Worm (Caenorhabditis elegans) whole organism, young adult: ENCODE results near the gene F46B3.1.

ENCODE experiments used
- B0019.2 ChIP-seq: fragments of 200-800 bp; sonication (Bioruptor generic); conservative IDR thresholded peaks from 2 replicates; pipeline ENCODE4 v1.3.6; 2022; ENCODE audit warnings: missing genetic modification reagents, missing genetic modification characterization, missing compliant biosample characterization
- D2030.7 ChIP-seq: fragments of 200-800 bp; sonication (Bioruptor generic); IDR thresholded peaks from 2 replicates; pipeline ENCODE4 v1.3.6; 2022; ENCODE audit warnings: missing genetic modification reagents, missing genetic modification characterization, missing compliant biosample characterization
- F22D6.2 ChIP-seq: sonication (generic microtip); optimal IDR thresholded peaks from 2 replicates; lab custom pipeline; 2016; ENCODE audit warnings: mild to moderate bottlenecking, missing genetic modification characterization, missing compliant biosample characterization
- F55B11.4 ChIP-seq: sonication (generic microtip); optimal IDR thresholded peaks from 2 replicates; lab custom pipeline; 2016; ENCODE audit warnings: missing compliant biosample characterization, missing genetic modification characterization, borderline replicate concordance; ENCODE audit not compliant: insufficient read depth
- F57A8.1 ChIP-seq: fragments of 200-800 bp; sonication (Bioruptor generic); optimal IDR thresholded peaks from 2 replicates; lab custom pipeline; 2018; ENCODE audit warnings: mild to moderate bottlenecking, missing genetic modification characterization, moderate library complexity, missing compliant biosample characterization
- Y53G8AR.9 ChIP-seq: fragments of 200-800 bp; sonication (Bioruptor generic); conservative IDR thresholded peaks from 2 replicates; pipeline ENCODE4 v1.3.6; 2022; ENCODE audit warnings: missing genetic modification reagents, missing genetic modification characterization, missing compliant biosample characterization
- Y56A3A.18 ChIP-seq: fragments of 200-800 bp; sonication (Bioruptor generic); IDR thresholded peaks from 2 replicates; pipeline ENCODE4 v1.3.6; 2022; ENCODE audit warnings: missing genetic modification reagents, missing genetic modification characterization, missing compliant biosample characterization
- Y79H2A.3 ChIP-seq: fragments of 200-800 bp; sonication (Bioruptor generic); conservative IDR thresholded peaks from 2 replicates; pipeline ENCODE4 v1.3.6; 2022; ENCODE audit warnings: missing genetic modification reagents, missing genetic modification characterization, missing compliant biosample characterization
- akir-1 ChIP-seq: fragments of 200-800 bp; sonication (Bioruptor generic); optimal IDR thresholded peaks from 2 replicates; lab custom pipeline; 2018; ENCODE audit warnings: mild to moderate bottlenecking, missing genetic modification characterization, moderate library complexity, missing compliant biosample characterization
- athp-1 ChIP-seq: sonication (generic microtip); optimal IDR thresholded peaks from 2 replicates; lab custom pipeline; 2017; ENCODE audit warnings: mild to moderate bottlenecking, missing genetic modification characterization, missing compliant biosample characterization
- attf-3 ChIP-seq: fragments of 200-800 bp; sonication (Bioruptor generic); conservative IDR thresholded peaks from 2 replicates; pipeline ENCODE4 v1.3.6; 2022; ENCODE audit warnings: missing genetic modification reagents, missing genetic modification characterization, missing compliant biosample characterization
- attf-6 ChIP-seq: fragments of 200-800 bp; sonication (Bioruptor generic); IDR thresholded peaks from 2 replicates; pipeline ENCODE4 v1.3.6; 2022; ENCODE audit warnings: missing genetic modification reagents, missing genetic modification characterization, missing compliant biosample characterization
- ccch-3 ChIP-seq: fragments of 200-800 bp; sonication (Bioruptor generic); optimal IDR thresholded peaks from 2 replicates; lab custom pipeline; 2018; ENCODE audit warnings: mild to moderate bottlenecking, missing genetic modification characterization, missing compliant biosample characterization
- ceh-27 ChIP-seq: fragments of 200-800 bp; sonication (Bioruptor generic); optimal IDR thresholded peaks from 2 replicates; lab custom pipeline; 2018; ENCODE audit warnings: mild to moderate bottlenecking, missing genetic modification characterization, moderate library complexity, missing compliant biosample characterization
- ceh-40 ChIP-seq: fragments of 200-800 bp; sonication (Bioruptor generic); IDR thresholded peaks from 2 replicates; pipeline ENCODE4 v1.3.6; 2022; ENCODE audit warnings: missing genetic modification characterization, missing compliant biosample characterization
- chd-7 ChIP-seq: sonication (generic microtip); optimal IDR thresholded peaks from 2 replicates; lab custom pipeline; 2016; ENCODE audit warnings: mild to moderate bottlenecking, missing genetic modification characterization, moderate library complexity, missing compliant biosample characterization
- dpff-1 ChIP-seq: sonication (generic microtip); optimal IDR thresholded peaks from 2 replicates; lab custom pipeline; 2017; ENCODE audit warnings: mild to moderate bottlenecking, missing genetic modification characterization, missing compliant biosample characterization
- egl-18 ChIP-seq: fragments of 200-800 bp; sonication (Bioruptor generic); IDR thresholded peaks from 2 replicates; pipeline ENCODE4 v1.3.6; 2022; ENCODE audit warnings: missing genetic modification reagents, missing genetic modification characterization, missing compliant biosample characterization
- fkh-3 ChIP-seq: sonication (generic microtip); optimal IDR thresholded peaks from 2 replicates; lab custom pipeline; 2016; ENCODE audit warnings: mild to moderate bottlenecking, missing genetic modification characterization, missing compliant biosample characterization
- hlh-26 ChIP-seq: fragments of 200-800 bp; sonication (Bioruptor generic); conservative IDR thresholded peaks from 2 replicates; pipeline ENCODE4 v1.3.6; 2022; ENCODE audit warnings: missing genetic modification reagents, missing genetic modification characterization, missing compliant biosample characterization
- hmg-1.2 ChIP-seq: fragments of 200-800 bp; sonication (Bioruptor generic); IDR thresholded peaks from 2 replicates; pipeline ENCODE4 v1.3.6; 2022; ENCODE audit warnings: missing genetic modification reagents, missing genetic modification characterization, missing compliant biosample characterization
- lir-1 ChIP-seq: fragments of 200-800 bp; sonication (Bioruptor generic); conservative IDR thresholded peaks from 2 replicates; pipeline ENCODE4 v1.3.6; 2022; ENCODE audit warnings: missing genetic modification reagents, missing genetic modification characterization, missing compliant biosample characterization
- lsy-27 ChIP-seq: sonication (generic microtip); optimal IDR thresholded peaks from 2 replicates; lab custom pipeline; 2017; ENCODE audit warnings: missing genetic modification characterization, mild to moderate bottlenecking, missing compliant biosample characterization, antibody characterized with exemption, missing genotype, borderline replicate concordance; ENCODE audit not compliant: insufficient read depth
- madf-3 ChIP-seq: fragments of 200-800 bp; sonication (Bioruptor generic); IDR thresholded peaks from 2 replicates; pipeline ENCODE4 v1.3.6; 2022; ENCODE audit warnings: missing genetic modification reagents, missing genetic modification characterization, missing compliant biosample characterization
- madf-8 ChIP-seq: fragments of 200-800 bp; sonication (Bioruptor generic); conservative IDR thresholded peaks from 2 replicates; pipeline ENCODE4 v1.3.6; 2022; ENCODE audit warnings: missing genetic modification reagents, missing genetic modification characterization, missing compliant biosample characterization
- mel-28 ChIP-seq: sonication (generic microtip); optimal IDR thresholded peaks from 2 replicates; lab custom pipeline; 2016; ENCODE audit warnings: borderline replicate concordance, mild to moderate bottlenecking, missing genetic modification characterization, missing compliant biosample characterization
- mxl-1 ChIP-seq: sonication (generic microtip); optimal IDR thresholded peaks from 2 replicates; lab custom pipeline; 2016; ENCODE audit warnings: missing genetic modification characterization, missing compliant biosample characterization
- nfya-1 ChIP-seq: sonication (generic microtip); optimal IDR thresholded peaks from 2 replicates; lab custom pipeline; 2017; ENCODE audit warnings: antibody characterized with exemption, missing compliant biosample characterization, missing genetic modification characterization, borderline replicate concordance; ENCODE audit not compliant: insufficient read depth
- nhr-27 ChIP-seq: fragments of 200-800 bp; sonication (Bioruptor generic); optimal IDR thresholded peaks from 2 replicates; lab custom pipeline; 2018; ENCODE audit warnings: mild to moderate bottlenecking, missing genetic modification characterization, moderate library complexity, missing compliant biosample characterization
- nhr-90 ChIP-seq: sonication (generic microtip); optimal IDR thresholded peaks from 2 replicates; lab custom pipeline; 2016; ENCODE audit warnings: missing genotype, mild to moderate bottlenecking, missing genetic modification characterization, missing compliant biosample characterization
- pbrm-1 ChIP-seq: fragments of 200-800 bp; sonication (Bioruptor generic); IDR thresholded peaks from 2 replicates; pipeline ENCODE4 v1.3.6; 2022; ENCODE audit warnings: missing genetic modification reagents, missing genetic modification characterization, missing compliant biosample characterization
- pha-4 ChIP-seq: fragments of 150-350 bp; sonication (generic microtip); optimal IDR thresholded peaks from 2 replicates; lab custom pipeline; 2014; ENCODE audit warnings: missing biosample characterization, missing genetic modification reagents, missing genetic modification characterization
- repo-1 ChIP-seq: sonication (generic microtip); optimal IDR thresholded peaks from 2 replicates; lab custom pipeline; 2017; ENCODE audit warnings: mild to moderate bottlenecking, missing genetic modification characterization, missing compliant biosample characterization
- rpc-1 ChIP-seq, 2 experiments: fragments of 150-350 bp in 1 of 2; sonication (generic microtip) in 1 of 2; optimal IDR thresholded peaks; 2 replicates each; lab custom pipeline; 2014 to 2018; ENCODE audit warnings: missing biosample characterization in 1 of 2, missing genetic modification characterization in 1 of 2, missing genetic modification reagents in 1 of 2, missing genotype in 1 of 2
- snpc-1.3 ChIP-seq: sonication (generic microtip); optimal IDR thresholded peaks from 2 replicates; lab custom pipeline; 2017; ENCODE audit warnings: missing genetic modification characterization, mild to moderate bottlenecking, missing compliant biosample characterization, antibody characterized with exemption, moderate library complexity, missing genotype, missing genetic modification reagents; ENCODE audit not compliant: insufficient read depth
- snpc-4 ChIP-seq, 5 experiments: fragments of 150-350 bp in 1 of 5; sonication (generic microtip) in 4 of 5; optimal IDR thresholded peaks; 2 replicates each; lab custom pipeline; 2014 to 2018; ENCODE audit warnings: missing genetic modification characterization in 5 of 5, missing biosample characterization in 3 of 5, antibody characterized with exemption in 2 of 5, mild to moderate bottlenecking in 2 of 5, missing compliant biosample characterization in 2 of 5, missing genotype in 2 of 5, moderate library complexity in 2 of 5, missing genetic modification reagents in 1 of 5
- sptf-2 ChIP-seq: fragments of 200-800 bp; sonication (Bioruptor generic); optimal IDR thresholded peaks from 2 replicates; lab custom pipeline; 2018; ENCODE audit warnings: mild to moderate bottlenecking, missing genetic modification characterization, missing compliant biosample characterization
- tbx-9 ChIP-seq: sonication (generic microtip); optimal IDR thresholded peaks from 2 replicates; lab custom pipeline; 2016; ENCODE audit warnings: borderline replicate concordance, missing genetic modification characterization, inconsistent platforms, missing compliant biosample characterization
- zim-3 ChIP-seq: sonication (generic microtip); optimal IDR thresholded peaks from 2 replicates; lab custom pipeline; 2017; ENCODE audit warnings: mild to moderate bottlenecking, missing genetic modification characterization, moderate library complexity, missing compliant biosample characterization
- ztf-26 ChIP-seq: sonication (generic microtip); optimal IDR thresholded peaks from 2 replicates; lab custom pipeline; 2017; ENCODE audit warnings: missing genetic modification characterization, missing compliant biosample characterization
- ztf-3 ChIP-seq: fragments of 200-800 bp; sonication (Bioruptor generic); optimal IDR thresholded peaks from 2 replicates; lab custom pipeline; 2018; ENCODE audit warnings: mild to moderate bottlenecking, missing genetic modification characterization, missing compliant biosample characterization

The F46B3.1 gene

ce11 chrV:20633619-20634018 is 36.6 kb upstream of the F46B3.1 start, which contains the start of gene F46B3.15:
Gene F46B3.15, minus strand, starts transcription at chrV:20633719.
- TF ChIP-seq fkh-3 (no peak), snpc-1.3 (tag; lab: Kevin White, UChicago) (no peak), akir-1 (GFP tag; lab: Kevin White, UChicago) (no peak), zim-3 (tag; lab: Kevin White, UChicago) (no peak), F22D6.2 (tag; lab: Kevin White, UChicago) (no peak), ceh-27 (no peak), athp-1 (no peak), ztf-26 (tag; lab: Kevin White, UChicago) (no peak), mxl-1 (tag; lab: Kevin White, UChicago) (no peak), lir-1 (no peak), madf-3 (GFP tag; lab: Robert Waterston, UW) (no peak), Y56A3A.18 (GFP tag; lab: Robert Waterston, UW) (no peak), snpc-4 (GFP tag; optimal IDR thresholded peaks at IDR 0.05; lab: Kevin White, UChicago) (no peak), snpc-4 (tag; optimal IDR thresholded peaks at IDR 0.05; lab: Kevin White, UChicago) (no peak)

- TF ChIP-seq ccch-3 (GFP tag; lab: Kevin White, UChicago) = no peak
- TF ChIP-seq hlh-26 (GFP tag; lab: Robert Waterston, UW) = no peak
- TF ChIP-seq pbrm-1 (GFP tag; lab: Robert Waterston, UW) = no peak
- no peak for TF ChIP-seq ceh-40 (GFP tag; lab: Robert Waterston, UW)
- TF ChIP-seq nfya-1 (tag; lab: Kevin White, UChicago) = no peak
- no peak for TF ChIP-seq zim-3 (tag; lab: Kevin White, UChicago)
- no peak for TF ChIP-seq D2030.7 (GFP tag; lab: Robert Waterston, UW)
- TF ChIP-seq snpc-4 (GFP tag; optimal IDR thresholded peaks at IDR 0.05; lab: Kevin White, UChicago) = no peak
- no peak for TF ChIP-seq snpc-4 (tag; optimal IDR thresholded peaks at IDR 0.05; lab: Kevin White, UChicago)
- TF ChIP-seq egl-18 = no peak
- no peak for TF ChIP-seq repo-1 (tag; lab: Kevin White, UChicago)
- TF ChIP-seq Y79H2A.3 (GFP tag; lab: Robert Waterston, UW) = no peak
- no peak for TF ChIP-seq sptf-2
Measured at ce11 chrV:20631255-20631654, 34.3 kb upstream of the F46B3.1 start, which contains the start of gene F46B3.14. Gene F46B3.14, minus strand, starts transcription at chrV:20631355.

ce11 chrV:20626043-20626761 is 29.2 kb upstream of the F46B3.1 start, which contains the start of the genes F46B3.9 and srz-18:
Gene F46B3.9, minus strand, starts transcription at chrV:20626143.
Gene srz-18, plus strand, starts transcription at chrV:20626711.
- TF ChIP-seq F55B11.4 (tag; lab: Kevin White, UChicago) = no peak
- TF ChIP-seq ztf-3 = no peak
- TF ChIP-seq chd-7 = no peak
- no peak for TF ChIP-seq sptf-2
- TF ChIP-seq snpc-4 (GFP tag; optimal IDR thresholded peaks at IDR 0.05; lab: Kevin White, UChicago) = no peak
- TF ChIP-seq snpc-4 (tag; optimal IDR thresholded peaks at IDR 0.05; lab: Kevin White, UChicago) = no peak
- TF ChIP-seq attf-3 (GFP tag; lab: Robert Waterston, UW) = no peak
- no peak for TF ChIP-seq pha-4 (tag; lab: Kevin White, UChicago)
- TF ChIP-seq F57A8.1 = no peak
- TF ChIP-seq athp-1 = no peak
- no peak for TF ChIP-seq tbx-9

DNA sequence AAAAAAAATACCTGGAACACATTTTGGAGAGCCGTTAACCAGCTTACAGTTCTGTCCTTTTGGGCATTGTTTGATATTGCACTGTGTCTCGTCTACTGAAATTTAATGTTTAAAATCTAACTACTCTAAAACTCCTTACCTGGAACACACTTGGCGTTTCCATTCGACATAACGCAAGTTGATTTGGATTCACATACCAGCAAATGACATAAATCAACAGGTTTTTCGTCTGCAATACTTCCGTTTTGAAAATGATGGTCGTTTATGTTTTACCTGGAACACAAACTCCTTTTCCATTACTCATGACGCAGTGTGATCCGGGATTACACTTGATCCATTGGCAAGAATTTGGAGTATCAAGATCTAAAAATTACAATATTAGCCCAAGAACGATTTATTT is 28.3 kb upstream of the F46B3.1 start:
- TF ChIP-seq B0019.2 (no peak), nhr-90 (no peak), Y53G8AR.9 (GFP tag; lab: Robert Waterston, UW) (no peak), rpc-1 (optimal IDR thresholded peaks at IDR 0.05; lab: Kevin White, UChicago) (no peak), rpc-1 (tag; optimal IDR thresholded peaks at IDR 0.05; lab: Kevin White, UChicago) (no peak), nhr-27 (no peak), egl-18 (no peak), hmg-1.2 (GFP tag; lab: Robert Waterston, UW) (no peak), madf-8 (no peak), mel-28 (tag; lab: Kevin White, UChicago) (no peak), dpff-1 (tag; lab: Kevin White, UChicago) (no peak), repo-1 (tag; lab: Kevin White, UChicago) (no peak), lsy-27 (tag; lab: Kevin White, UChicago) (no peak), ztf-3 (no peak), Y79H2A.3 (GFP tag; lab: Robert Waterston, UW) (no peak), attf-6 (GFP tag; lab: Robert Waterston, UW) (no peak)
